Worm (Caenorhabditis elegans) whole organism, L4/young adult: ENCODE data around the gene C49F5.6.

ENCODE experiments used
- W03F9.2 ChIP-seq: fragments of 150-350 bp; optimal IDR thresholded peaks from 2 replicates; lab custom pipeline; 2014; ENCODE audit warnings: missing biosample characterization, missing genetic modification characterization
- dao-5 ChIP-seq: sonication (generic microtip); optimal IDR thresholded peaks from 2 replicates; lab custom pipeline; 2016; ENCODE audit warnings: missing genotype, missing genetic modification characterization, moderate library complexity, missing compliant biosample characterization
- him-1 ChIP-seq: sonication (generic microtip); optimal IDR thresholded peaks from 2 replicates; lab custom pipeline; 2016; ENCODE audit warnings: missing genotype, missing genetic modification reagents, missing genetic modification characterization, missing compliant biosample characterization

The C49F5.6 gene

DNA sequence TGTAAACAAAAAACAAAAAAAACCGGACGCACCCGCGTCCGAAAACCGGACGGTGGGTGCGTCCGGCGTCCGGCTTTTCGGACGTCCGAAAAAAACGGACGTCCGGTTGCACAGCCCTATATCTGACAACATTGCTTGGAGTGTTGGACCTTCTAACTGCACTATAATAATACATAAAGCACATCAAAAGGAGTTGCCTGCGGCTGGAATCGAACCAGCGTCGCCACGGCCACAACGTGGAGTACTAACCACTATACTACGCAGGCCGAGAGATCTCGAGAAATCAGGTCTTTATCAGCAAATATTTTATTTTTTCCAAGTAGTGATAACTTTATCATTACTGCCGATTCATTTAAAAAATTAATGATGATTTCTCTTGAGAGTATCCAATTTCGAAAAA lies 5.2 kb downstream of the C49F5.6 start:
- TF ChIP-seq dao-5 (tag; lab: Kevin White, UChicago) = no peak
- no peak for TF ChIP-seq W03F9.2
- TF ChIP-seq him-1 = no peak

DNA sequence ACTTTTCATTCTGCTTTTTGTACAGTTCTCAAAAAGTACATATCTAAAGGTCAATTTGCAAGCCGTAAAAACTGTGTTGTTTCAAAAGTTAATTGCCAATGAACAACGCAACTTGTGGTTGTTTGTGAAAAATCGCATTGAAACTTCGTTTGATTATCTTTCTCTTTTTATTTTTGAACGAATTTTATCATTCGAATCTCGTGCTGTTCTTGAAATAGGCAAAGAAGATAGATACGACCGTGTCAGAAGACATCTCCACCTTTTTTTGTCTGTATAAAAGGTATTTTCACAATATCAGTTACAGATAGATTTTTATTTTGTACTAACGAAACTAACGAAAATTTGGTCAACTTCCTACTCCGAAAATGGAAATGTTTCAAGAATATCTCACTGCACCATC lies 6.4 kb downstream of the C49F5.6 start, which contains the start of gene C49F5.7:
TSS of gene C49F5.7 (plus strand) at position 301 of the 400 bp plus-strand sequence.
- TF ChIP-seq W03F9.2 (no peak), dao-5 (tag; lab: Kevin White, UChicago) (no peak), him-1 (no peak)

DNA sequence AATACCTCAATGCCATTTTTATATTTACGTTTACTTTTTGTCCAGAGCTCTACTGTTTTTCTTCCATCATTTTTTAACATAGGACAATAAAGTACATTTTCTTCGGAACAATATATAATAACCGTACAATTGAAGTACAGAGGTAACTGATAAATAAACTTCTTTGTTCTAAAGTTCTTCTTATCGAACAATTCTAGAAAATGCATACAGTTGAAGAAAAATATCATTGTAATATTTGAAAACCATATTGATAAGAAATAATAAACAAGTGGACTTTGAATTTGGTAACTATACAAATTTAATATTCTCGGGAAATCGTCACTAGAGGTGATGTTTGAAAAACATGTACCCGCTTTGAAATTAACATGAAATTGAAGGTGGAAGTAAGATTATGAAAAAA lies 8.5 kb downstream of the C49F5.6 start:
- TF ChIP-seq him-1 = no peak
- TF ChIP-seq dao-5 (tag; lab: Kevin White, UChicago) = no peak
- no peak for TF ChIP-seq W03F9.2

DNA sequence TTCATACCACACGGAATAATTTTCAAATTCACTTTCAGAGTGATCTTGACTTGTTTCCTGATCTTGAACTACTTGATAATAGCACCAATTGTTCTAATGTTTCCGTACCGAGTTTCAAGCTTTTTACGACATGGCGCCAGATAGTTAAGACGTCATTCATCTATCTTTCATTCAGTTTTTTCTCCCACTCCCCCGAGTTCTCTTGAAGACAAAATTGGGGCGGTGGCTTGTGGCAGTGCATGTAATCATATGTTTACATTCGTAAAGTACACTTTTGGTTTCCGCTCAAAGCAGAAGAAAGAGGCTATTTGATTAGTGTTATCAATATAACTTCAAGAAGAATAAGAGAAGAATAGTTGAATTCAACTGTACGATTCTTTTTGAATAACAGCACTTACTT lies 11.5 kb downstream of the C49F5.6 start:
- TF ChIP-seq dao-5 (tag; lab: Kevin White, UChicago) (no peak), him-1 (no peak), W03F9.2 (no peak)

DNA sequence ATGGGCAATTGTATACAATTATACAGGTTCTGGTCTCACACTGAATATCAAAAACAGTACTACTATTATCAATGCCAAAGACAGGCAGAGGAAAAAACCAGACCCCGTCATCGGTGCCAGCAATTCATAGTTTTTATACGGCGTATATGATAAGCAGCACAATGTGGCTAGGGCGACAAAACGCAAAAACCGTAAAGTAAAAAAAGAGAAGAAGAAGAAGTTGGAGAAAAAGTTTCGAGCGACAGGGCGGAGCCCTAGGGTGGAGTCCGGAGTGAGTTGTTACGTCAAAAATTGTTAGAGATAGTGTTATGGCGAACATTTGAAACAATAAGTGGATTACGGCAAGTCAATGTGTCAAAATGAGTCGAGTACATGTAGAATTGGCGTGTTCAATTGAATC lies 13.5 kb downstream of the C49F5.6 start:
- TF ChIP-seq him-1 = no peak
- no peak for TF ChIP-seq dao-5 (tag; lab: Kevin White, UChicago)
- TF ChIP-seq W03F9.2 = no peak

DNA sequence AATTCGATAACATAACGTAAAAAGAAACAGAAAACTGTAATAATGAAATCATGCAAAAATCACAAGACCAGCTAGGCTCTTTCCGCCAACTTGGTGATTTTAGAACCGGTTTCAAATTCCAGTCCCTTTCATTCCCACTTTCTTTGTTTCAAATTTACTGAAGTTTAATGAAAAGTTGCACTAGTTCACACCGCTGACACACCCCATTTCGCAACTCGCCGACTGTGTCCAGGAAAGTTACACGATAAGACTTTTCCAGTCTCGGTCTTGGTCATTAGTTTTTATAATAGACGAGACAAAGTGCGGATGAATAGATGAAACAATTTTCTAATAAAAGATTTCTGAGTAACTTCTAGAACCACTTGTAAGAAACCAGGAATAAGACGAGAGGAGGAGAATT lies 15.9 kb downstream of the C49F5.6 start:
- no peak for TF ChIP-seq W03F9.2
- TF ChIP-seq dao-5 (tag; lab: Kevin White, UChicago) = no peak
- no peak for TF ChIP-seq him-1

DNA sequence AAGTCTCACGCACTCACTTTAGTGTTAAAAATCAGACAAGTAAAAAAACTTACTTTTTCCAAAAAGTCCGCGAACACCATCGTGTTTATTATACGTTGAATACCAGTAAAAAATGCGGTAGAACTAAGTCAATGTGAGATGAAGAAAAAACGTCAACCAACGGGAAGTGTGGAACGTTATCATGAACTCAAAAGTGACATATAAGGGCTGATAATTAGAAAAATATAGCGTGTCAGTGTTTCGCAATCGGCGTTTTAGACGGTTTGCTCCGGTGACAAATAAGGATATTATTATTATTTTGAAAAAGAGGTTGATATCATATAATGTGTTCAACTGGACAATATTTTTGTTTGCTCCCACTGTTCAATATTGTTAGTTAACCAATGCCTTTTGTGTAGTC lies 16.8 kb downstream of the C49F5.6 start:
- TF ChIP-seq him-1 = no peak
- TF ChIP-seq dao-5 (tag; lab: Kevin White, UChicago) = no peak
- TF ChIP-seq W03F9.2 = no peak

DNA sequence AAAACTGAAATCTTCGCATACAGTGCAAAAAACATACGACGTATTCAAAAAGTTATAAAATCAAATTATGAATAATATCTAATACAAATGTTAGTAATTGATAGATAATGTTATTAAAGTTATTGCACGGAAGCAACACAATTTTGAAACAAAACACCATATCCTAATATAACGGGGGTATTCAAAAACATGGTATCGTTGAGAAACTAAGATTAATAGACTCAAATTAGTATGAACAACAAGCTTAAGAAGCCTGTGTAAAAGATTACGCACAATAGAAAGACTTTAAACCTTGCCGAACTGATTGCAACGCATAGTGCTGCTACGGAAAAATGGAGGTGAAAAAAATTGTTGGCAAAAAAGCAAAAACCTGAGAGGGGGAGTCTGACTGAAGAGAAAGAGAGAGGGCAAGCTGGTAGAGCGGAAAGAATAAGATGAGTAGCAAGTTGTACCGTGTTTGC lies 17.4 kb downstream of the C49F5.6 start, which contains the start of gene sma-5:
TSS of gene sma-5 (minus strand) at position 51 of the 461 bp plus-strand sequence.
- TF ChIP-seq W03F9.2 (no peak), dao-5 (tag; lab: Kevin White, UChicago) (no peak), him-1 (no peak)

DNA sequence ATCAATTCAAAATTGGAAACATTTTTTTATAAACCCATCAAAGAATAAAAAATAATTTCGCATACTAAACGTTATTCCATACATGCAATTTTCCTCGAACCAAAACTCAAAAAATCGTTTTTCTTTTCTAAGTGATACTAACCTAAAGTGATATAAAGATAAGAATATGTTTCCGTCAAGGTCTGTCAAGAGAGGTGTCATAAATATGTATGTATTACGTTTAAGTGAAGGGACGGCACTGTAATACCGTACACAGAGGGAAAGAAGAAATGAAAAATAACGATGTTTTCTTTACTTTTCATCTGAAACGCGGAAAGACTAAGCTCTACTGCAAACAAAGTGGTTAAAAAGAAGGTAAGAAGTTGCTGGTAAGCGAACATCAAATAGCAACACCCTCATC lies 18.4 kb downstream of the C49F5.6 start:
- no peak for TF ChIP-seq dao-5 (tag; lab: Kevin White, UChicago)
- no peak for TF ChIP-seq him-1
- no peak for TF ChIP-seq W03F9.2

DNA sequence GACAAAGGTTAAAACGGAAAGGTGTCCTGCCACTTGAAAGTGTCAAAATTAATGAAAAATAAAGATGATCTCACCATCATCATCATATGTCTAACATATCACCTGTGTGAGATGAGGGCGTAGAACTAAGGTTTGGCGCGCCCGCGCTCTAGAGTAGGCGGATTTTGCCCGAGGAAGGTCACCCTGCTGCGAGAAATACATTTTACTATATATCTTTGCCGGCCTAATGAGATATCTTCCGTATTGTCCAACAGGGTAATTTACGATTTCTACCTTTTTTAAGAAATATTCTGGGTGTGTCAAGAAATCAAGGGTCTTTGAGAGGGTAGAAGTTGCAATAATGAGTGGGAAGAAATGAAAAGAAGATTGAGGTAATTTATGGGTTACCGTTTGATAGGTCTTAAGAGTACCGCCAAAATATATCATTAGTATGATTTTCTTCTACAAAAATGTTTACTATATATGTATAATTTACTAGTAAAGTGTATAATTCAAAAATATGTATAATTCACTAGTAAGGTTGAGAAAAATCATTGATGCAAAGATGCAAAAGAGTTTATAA lies 19.9 kb downstream of the C49F5.6 start:
- TF ChIP-seq dao-5 (tag; lab: Kevin White, UChicago) (no peak), W03F9.2 (no peak), him-1 (no peak)

DNA sequence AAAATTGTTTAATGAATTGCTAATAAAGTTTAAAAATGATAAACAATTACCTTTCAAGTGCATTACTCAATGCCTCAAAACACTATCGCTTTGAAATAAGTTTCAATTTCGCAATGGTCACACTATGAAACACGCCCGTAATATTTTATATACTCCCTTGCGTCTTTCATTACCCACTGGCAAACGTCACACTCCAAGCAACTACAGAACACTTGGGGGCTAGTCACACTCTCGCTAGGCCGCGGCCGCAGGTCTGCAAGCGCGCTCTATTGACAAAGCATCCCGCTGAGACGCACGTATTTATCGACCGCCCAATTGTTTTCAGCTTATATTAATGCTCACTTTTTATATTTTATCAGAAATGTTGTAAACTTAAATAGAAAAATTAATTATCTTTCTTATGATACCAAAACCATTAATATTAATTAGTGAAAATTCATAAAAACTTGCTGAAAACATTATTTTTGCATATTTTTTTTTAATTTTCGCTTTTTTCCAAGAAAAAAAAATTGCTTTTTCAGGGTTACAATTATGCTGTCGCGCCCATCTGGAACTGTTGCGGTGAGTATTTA lies 29.9 kb downstream of the C49F5.6 start, which contains the start of the genes nmat-1 and ucr-2.1:
TSS of gene nmat-1 (minus strand) at position 136 of the 572 bp plus-strand sequence.
TSS of gene ucr-2.1 (plus strand) at position 522 of the 572 bp plus-strand sequence.
- no peak for TF ChIP-seq him-1
- no peak for TF ChIP-seq dao-5 (tag; lab: Kevin White, UChicago)
- peak; percentile 77 for TF ChIP-seq W03F9.2

DNA sequence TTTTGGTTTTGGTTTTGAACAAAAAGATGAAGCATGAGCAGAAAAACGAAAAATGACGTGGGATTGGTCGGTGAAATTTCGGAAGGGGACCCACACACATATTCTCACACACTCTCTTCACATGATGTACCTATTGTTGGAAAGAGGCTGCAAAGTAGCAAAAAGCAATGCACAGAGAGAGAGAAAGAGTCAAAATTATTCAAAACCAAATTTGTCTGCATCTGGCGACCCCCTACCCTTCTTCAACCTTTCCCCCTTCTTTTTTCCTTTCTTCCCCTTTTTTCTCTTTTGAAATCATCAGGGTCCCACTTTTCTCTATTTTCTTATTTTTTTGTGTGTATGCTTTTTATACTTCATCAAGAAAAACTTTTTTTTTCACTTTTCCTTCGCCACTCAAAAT lies 33.3 kb downstream of the C49F5.6 start:
- TF ChIP-seq W03F9.2 (no peak), him-1 (no peak), dao-5 (tag; lab: Kevin White, UChicago) (no peak)

DNA sequence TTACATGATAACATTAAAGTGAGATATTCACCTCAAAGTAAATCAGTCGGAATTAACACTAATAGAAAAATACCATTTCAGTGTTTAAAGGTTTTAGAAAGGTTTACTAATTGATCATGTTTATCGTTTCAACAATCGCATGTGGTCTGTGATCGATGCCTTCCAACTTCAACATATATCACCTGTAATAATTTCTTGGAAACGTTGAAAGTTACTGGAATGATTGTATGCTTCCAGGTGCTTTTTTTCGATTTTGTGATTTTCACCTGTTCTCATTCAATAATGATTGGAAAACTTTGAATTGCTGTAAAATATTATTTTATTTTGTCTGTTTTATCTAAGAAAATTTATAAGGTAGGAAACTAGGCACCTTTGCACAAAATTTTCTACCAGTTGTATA lies 34.4 kb downstream of the C49F5.6 start:
- TF ChIP-seq dao-5 (tag; lab: Kevin White, UChicago) = no peak
- no peak for TF ChIP-seq W03F9.2
- no peak for TF ChIP-seq him-1

DNA sequence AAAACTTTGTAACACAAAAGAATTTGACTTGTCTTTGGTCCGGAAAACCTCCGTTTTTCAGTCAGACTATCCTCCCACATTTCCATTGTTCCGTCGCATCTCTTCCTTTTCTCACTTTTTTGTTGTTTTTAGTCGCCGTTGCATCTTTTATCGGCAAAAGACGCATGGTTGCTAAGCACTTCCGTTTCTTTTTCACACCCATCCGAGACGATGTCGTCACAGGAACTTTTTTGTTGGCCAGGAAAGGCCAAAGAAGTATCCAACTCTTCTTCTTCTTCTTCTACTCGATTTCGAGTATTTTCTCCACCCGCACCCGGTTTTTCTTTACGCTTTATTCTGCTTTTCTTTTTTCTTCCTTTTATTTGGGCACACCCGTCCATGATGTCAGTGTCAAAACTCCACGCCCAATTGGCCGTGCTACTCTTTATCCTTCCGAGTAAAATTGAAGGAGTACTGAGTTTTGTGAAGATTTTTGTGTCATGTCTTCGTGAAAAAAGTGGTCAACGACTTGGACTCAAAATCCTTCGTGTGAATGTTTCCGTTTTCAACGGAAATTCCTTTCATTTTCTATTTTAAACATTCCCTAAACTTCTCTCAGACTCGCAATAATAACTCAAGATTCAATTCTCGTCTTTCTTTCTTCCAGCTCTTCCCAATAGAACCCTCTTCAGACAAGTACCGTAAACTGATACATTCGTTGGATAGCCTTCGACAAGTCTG lies 37.1 kb downstream of the C49F5.6 start, which contains the start of gene B0198.2:
TSS of gene B0198.2 (plus strand) at position 670 of the 720 bp plus-strand sequence.
- TF ChIP-seq him-1 (no peak), W03F9.2 (no peak)

DNA sequence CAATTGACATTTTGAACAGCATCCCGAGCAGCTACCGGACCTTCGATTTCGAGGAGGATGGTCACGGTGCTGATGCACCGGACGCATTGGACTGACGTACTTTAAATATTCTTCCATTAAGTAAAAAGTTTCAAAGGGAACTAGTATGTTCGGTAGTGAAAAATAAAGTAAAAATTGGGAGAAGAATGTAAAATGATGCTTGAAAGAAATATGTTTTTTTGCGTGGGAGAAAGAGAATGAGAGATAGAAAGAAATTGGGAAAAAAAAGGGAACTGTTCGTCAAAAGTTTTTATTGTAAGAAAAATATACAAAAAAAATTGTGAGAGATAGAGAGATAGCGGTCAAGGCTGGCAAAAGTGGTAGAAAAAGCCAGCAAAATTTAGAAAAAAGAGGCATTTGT lies 45.8 kb downstream of the C49F5.6 start, which contains the start of gene tsp-20:
TSS of gene tsp-20 (minus strand) at position 101 of the 400 bp plus-strand sequence.
- TF ChIP-seq dao-5 (tag; lab: Kevin White, UChicago) = no peak
- TF ChIP-seq W03F9.2 = no peak
- TF ChIP-seq him-1 = no peak
